Worm (Caenorhabditis elegans) whole organism, L2 larva: ENCODE results near the gene arrd-15.
A peak's percentile ranks its signal among the peaks of the same experiment; 100 is the strongest.

ENCODE experiments used
- ZK546.5 ChIP-seq: sonication (generic microtip); optimal IDR thresholded peaks from 2 replicates; lab custom pipeline; 2017; ENCODE audit warnings: missing biosample characterization, missing genetic modification characterization
- alr-1 ChIP-seq: fragments of 150-350 bp; optimal IDR thresholded peaks from 2 replicates; lab custom pipeline; 2014; ENCODE audit warnings: missing biosample characterization, missing genetic modification characterization
- aly-2 ChIP-seq: fragments of 150-350 bp; optimal IDR thresholded peaks from 2 replicates; lab custom pipeline; 2014; ENCODE audit warnings: missing biosample characterization, missing genetic modification characterization
- ceh-82 ChIP-seq: fragments of 150-350 bp; optimal IDR thresholded peaks from 2 replicates; lab custom pipeline; 2014; ENCODE audit warnings: missing biosample characterization, missing genetic modification characterization
- fos-1 ChIP-seq: fragments of 150-350 bp; optimal IDR thresholded peaks from 2 replicates; lab custom pipeline; 2014; ENCODE audit warnings: missing biosample characterization, missing genetic modification characterization
- gmeb-1 ChIP-seq: fragments of 150-350 bp; optimal IDR thresholded peaks from 2 replicates; lab custom pipeline; 2014; ENCODE audit warnings: missing biosample characterization, missing genetic modification characterization
- lin-11 ChIP-seq: fragments of 150-350 bp; sonication (generic microtip); optimal IDR thresholded peaks from 2 replicates; lab custom pipeline; 2014; ENCODE audit warnings: missing biosample characterization, missing genetic modification characterization, inconsistent platforms, mixed read lengths
- mdl-1 ChIP-seq, 2 experiments: fragments of 150-350 bp in 1 of 2; sonication (generic microtip) in 1 of 2; optimal IDR thresholded peaks; 2 replicates each; lab custom pipeline; 2017; ENCODE audit warnings: missing biosample characterization in 2 of 2, missing genetic modification characterization in 2 of 2
- nhr-11 ChIP-seq: fragments of 150-350 bp; optimal IDR thresholded peaks from 2 replicates; lab custom pipeline; 2014; ENCODE audit warnings: missing biosample characterization, missing genetic modification characterization
- nhr-21 ChIP-seq: fragments of 150-350 bp; optimal IDR thresholded peaks from 2 replicates; lab custom pipeline; 2014; ENCODE audit warnings: missing biosample characterization, missing genetic modification characterization
- nhr-237 ChIP-seq: fragments of 150-350 bp; optimal IDR thresholded peaks from 2 replicates; lab custom pipeline; 2014; ENCODE audit warnings: missing biosample characterization, missing genetic modification characterization
- skn-1 ChIP-seq: sonication (generic microtip); optimal IDR thresholded peaks from 2 replicates; lab custom pipeline; 2017; ENCODE audit warnings: missing biosample characterization, missing genetic modification characterization
- sma-3 ChIP-seq: sonication (generic microtip); optimal IDR thresholded peaks from 2 replicates; lab custom pipeline; 2016; ENCODE audit warnings: missing genetic modification reagents, missing genetic modification characterization, missing compliant biosample characterization
- sma-9 ChIP-seq, 2 experiments: fragments of 150-350 bp in 1 of 2; sonication (generic microtip) in 1 of 2; optimal IDR thresholded peaks; 2 replicates each; lab custom pipeline; 2014 to 2016; ENCODE audit warnings: missing genetic modification characterization in 2 of 2, mild to moderate bottlenecking in 1 of 2, missing biosample characterization in 1 of 2, missing compliant biosample characterization in 1 of 2, missing genetic modification reagents in 1 of 2, moderate library complexity in 1 of 2
- unc-55 ChIP-seq: fragments of 150-350 bp; sonication (generic microtip); optimal IDR thresholded peaks from 3 replicates; lab custom pipeline; 2014; ENCODE audit warnings: missing biosample characterization, missing genetic modification reagents, missing genetic modification characterization
- zag-1 ChIP-seq: fragments of 150-350 bp; optimal IDR thresholded peaks from 2 replicates; lab custom pipeline; 2014; ENCODE audit warnings: missing biosample characterization, missing genetic modification characterization

The arrd-15 gene

DNA sequence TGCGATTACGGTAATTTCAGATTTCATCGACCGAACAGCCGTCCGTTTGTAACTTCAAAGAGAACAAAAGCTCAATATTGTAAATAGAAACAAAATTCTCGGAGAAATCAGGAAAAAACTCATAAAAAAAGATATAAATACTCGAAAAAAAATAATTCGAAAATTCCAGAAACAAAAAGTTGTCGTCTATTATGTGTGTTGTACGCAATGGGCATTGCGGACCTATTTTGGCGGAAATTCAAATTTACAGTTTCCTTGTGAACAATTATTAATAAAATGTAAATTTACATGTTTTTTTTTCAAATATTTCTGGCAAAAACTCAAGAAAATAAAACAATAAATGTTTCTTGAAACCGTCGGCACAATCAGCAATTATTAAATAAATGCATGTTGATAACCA, 55.6 kb downstream of the arrd-15 start:
- TF ChIP-seq ceh-82 (tag; lab: Kevin White, UChicago) = no peak
- no peak for TF ChIP-seq unc-55 (GFP tag; lab: Kevin White, UChicago)
- TF ChIP-seq aly-2 = no peak
- TF ChIP-seq zag-1 = no peak
- no peak for TF ChIP-seq ZK546.5 (tag; lab: Kevin White, UChicago)
- TF ChIP-seq alr-1 (tag; lab: Kevin White, UChicago) = no peak

DNA sequence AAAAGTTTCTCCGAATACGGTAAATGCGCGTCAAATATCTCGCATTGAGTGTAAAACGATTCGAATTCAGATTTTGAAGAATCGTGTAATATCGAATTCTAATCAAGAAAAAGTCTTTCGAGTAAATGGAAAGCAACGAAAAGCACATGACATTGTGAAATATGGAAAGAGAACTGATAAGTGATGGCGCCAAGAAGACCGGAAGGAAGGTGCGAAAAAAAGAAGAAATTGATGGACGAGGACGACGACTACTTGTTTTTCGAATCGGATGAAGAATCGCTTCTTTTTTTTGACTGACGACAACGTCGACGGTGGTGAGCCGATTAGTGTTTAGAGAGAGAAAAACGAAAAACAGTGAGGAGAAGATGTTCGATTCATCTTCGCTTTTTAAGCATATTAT, 56.1 kb downstream of the arrd-15 start:
- no peak for TF ChIP-seq lin-11
- no peak for TF ChIP-seq skn-1 (tag; lab: Kevin White, UChicago)
- TF ChIP-seq nhr-11 (tag; lab: Kevin White, UChicago) = no peak
- TF ChIP-seq fos-1 (tag; lab: Kevin White, UChicago) = peak; percentile 68
- peak; percentile 63 for TF ChIP-seq sma-9 (GFP tag; optimal IDR thresholded peaks at IDR 0.05; lab: Kevin White, UChicago)
- TF ChIP-seq sma-9 (tag; optimal IDR thresholded peaks at IDR 0.05; lab: Kevin White, UChicago) = no peak
- peak; percentile 47 for TF ChIP-seq sma-3 (GFP tag; lab: Kevin White, UChicago)
- no peak for TF ChIP-seq nhr-237 (tag; lab: Kevin White, UChicago)
- peak; percentile 41 for TF ChIP-seq nhr-21 (tag; lab: Kevin White, UChicago)
- peak; percentile 5 for TF ChIP-seq gmeb-1 (tag; lab: Kevin White, UChicago)
- no peak for TF ChIP-seq mdl-1 (tag; optimal IDR thresholded peaks at IDR 0.05; lab: Kevin White, UChicago)
